Worm (Caenorhabditis elegans): Measurements from ENCODE around the gene K06H7.7.

The K06H7.7 gene

DNA sequence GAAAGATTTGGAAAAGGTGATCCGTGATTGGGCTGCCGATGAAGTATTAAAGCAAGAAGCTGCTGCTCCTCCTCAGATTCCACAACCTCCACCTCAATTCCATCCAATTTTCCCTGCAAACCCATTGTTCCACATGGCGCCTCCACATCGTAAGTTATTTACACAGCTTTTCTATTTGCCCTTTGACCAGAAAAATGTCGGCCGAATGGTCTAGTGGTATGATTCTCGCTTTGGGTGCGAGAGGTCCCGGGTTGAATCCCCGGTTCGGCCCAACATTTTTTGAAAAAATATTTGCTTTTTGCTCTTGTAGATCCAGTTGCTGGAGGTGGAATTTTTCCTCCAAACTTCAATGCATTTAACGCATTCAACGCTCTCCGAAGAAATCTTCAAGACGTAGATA is 16.1 kb downstream of the K06H7.7 start:
- TF ChIP-seq unc-30 (tag; optimal IDR thresholded peaks at IDR 0.05) (no peak), rnt-1 (tag; optimal IDR thresholded peaks at IDR 0.05) (peak; percentile 36), lsy-2 (tag; optimal IDR thresholded peaks at IDR 0.05) (peak in 1 of 2 experiments; percentile 12), efl-1 (optimal IDR thresholded peaks at IDR 0.05) (peak in 1 of 2 experiments; percentile 15), efl-1 (GFP tag; optimal IDR thresholded peaks at IDR 0.05 in 1 of 2) (no peak), nhr-19 (GFP tag; conservative IDR thresholded peaks at IDR 0.05) (0 out of 2 replicates have a peak, but pooled peaks have one; percentile 11), snpc-4 (tag; optimal IDR thresholded peaks at IDR 0.05) (peak; percentile 5)

DNA sequence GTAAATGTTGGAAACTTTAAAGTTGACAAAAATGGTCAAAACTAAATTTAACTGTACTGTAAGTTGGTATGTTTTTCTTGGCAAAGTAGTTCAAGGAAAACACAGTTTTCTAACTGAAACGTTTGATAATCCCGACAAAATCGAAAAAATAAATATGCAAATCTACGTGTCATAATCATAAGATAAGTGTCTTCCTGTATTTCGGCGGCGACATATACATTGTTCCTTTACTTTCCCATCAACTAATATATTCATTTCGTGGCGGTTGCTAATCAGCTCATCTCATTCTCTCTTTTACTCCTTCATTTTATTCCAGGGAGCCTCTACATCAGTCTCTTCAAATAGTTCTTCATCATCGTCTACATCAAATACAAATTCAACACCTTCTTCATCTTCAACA is 17.5 kb downstream of the K06H7.7 start:
- TF ChIP-seq zag-1 (tag; optimal IDR thresholded peaks at IDR 0.05) (no peak), fkh-10 (GFP tag; optimal IDR thresholded peaks at IDR 0.05) (no peak), alr-1 (tag; optimal IDR thresholded peaks at IDR 0.05; ENCODE audit: borderline replicate concordance) (no peak), nhr-11 (tag; optimal IDR thresholded peaks at IDR 0.05) (no peak), isw-1 (GFP tag; IDR thresholded peaks at IDR 0.05) (no peak), ceh-82 (tag; optimal IDR thresholded peaks at IDR 0.05) (no peak), pax-3 (tag; optimal IDR thresholded peaks at IDR 0.05) (no peak), tlp-1 (tag; optimal IDR thresholded peaks at IDR 0.05) (no peak), nhr-71 (tag; optimal IDR thresholded peaks at IDR 0.05) (no peak), grh-1 (GFP tag; IDR thresholded peaks at IDR 0.05) (no peak)

DNA sequence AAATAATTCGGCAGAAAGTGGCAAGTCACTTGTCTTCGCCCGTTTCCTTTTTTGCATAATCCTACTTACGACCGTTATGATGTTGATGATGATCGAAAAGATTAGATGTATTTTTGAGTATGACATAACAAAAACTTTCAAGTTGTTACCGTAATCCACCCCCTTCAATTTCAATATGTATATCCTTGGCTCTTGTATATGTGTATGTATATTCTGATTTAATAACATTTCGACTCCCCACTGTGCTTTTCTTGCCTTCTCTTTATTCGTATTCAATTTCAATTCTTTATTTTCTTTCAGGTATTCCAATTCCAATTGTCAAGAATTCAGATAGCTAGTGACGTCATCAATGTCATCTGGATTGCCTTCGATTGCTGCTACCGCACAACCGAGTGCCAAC is 18.3 kb downstream of the K06H7.7 start, which contains the start of gene pros-1:
Gene pros-1 (plus strand): TSS at position 301 of the 400 bp plus-strand sequence.
- no peak for TF ChIP-seq mab-9 (GFP tag; IDR thresholded peaks at IDR 0.05)
- TF ChIP-seq lsy-2 (tag; optimal IDR thresholded peaks at IDR 0.05) = no peak
- TF ChIP-seq ceh-88 (GFP tag; IDR thresholded peaks at IDR 0.05) = no peak
- no peak for TF ChIP-seq unc-62 (GFP tag; optimal IDR thresholded peaks at IDR 0.05)

DNA sequence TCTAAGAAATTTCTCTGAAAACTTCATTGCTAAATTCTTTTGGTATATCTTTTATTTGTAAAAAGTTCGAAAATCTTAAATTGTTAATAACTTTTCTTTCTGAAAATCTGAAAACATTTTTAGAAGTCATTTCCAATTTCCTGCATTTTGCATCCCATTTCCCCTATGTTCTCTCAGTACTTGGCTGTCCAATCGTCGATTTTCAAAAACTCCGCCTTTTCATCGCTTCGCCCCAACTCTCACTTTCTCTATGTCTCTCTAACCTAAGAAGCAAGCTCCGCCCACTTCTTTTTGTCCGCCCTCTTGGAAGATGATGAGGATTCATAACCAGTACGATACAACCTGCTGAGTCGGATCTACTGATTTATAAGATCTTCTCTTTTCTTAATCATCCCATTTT is 20.2 kb downstream of the K06H7.7 start:
- TF ChIP-seq blmp-1 (tag; optimal IDR thresholded peaks at IDR 0.05) = peak; percentile 65
- TF ChIP-seq fkh-8 (tag; optimal IDR thresholded peaks at IDR 0.05) = no peak
- no peak for TF ChIP-seq fkh-4 (tag; optimal IDR thresholded peaks at IDR 0.05; ENCODE audit: borderline replicate concordance)
- peak; percentile 17 for TF ChIP-seq snu-23 (GFP tag; optimal IDR thresholded peaks at IDR 0.05)
- peak in 1 of 2 experiments; percentile 50 for TF ChIP-seq lsy-2 (tag; optimal IDR thresholded peaks at IDR 0.05)

DNA sequence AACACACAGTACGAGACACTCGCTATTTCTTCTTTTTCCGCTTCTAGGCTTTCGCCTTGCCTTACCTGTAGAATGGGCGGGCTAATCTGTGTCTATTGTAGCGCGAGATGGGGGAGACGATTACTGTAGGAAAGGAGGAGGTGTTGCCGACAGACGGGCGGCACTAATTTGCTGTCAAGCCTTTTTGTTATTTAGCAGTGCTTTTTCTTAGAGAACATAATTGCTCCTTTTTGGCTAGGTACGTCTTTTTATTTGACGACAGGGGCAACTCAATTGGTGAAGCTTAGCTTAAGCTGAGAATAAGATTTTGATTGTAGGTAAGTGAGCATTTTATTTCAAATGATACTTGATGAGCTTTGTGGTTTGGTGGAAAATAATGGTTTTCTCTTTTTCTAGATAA is 21.6 kb downstream of the K06H7.7 start:
- no peak for TF ChIP-seq F16B12.6 (tag; optimal IDR thresholded peaks at IDR 0.05)
- no peak for TF ChIP-seq tbx-2 (tag; optimal IDR thresholded peaks at IDR 0.05)
- TF ChIP-seq zip-4 (GFP tag; optimal IDR thresholded peaks at IDR 0.05) = no peak
- no peak for TF ChIP-seq jun-1 (tag; optimal IDR thresholded peaks at IDR 0.05)
- TF ChIP-seq ceh-8 (GFP tag; optimal IDR thresholded peaks at IDR 0.05) = no peak
- TF ChIP-seq nhr-47 (tag; optimal IDR thresholded peaks at IDR 0.05) = no peak
- no peak for TF ChIP-seq lsy-2 (tag; optimal IDR thresholded peaks at IDR 0.05)
- no peak for TF ChIP-seq unc-98 (GFP tag; IDR thresholded peaks at IDR 0.05)
- TF ChIP-seq fos-1 (tag; optimal IDR thresholded peaks at IDR 0.05) = no peak
- TF ChIP-seq nhr-237 (tag; optimal IDR thresholded peaks at IDR 0.05) = no peak
- TF ChIP-seq lin-39 (tag; optimal IDR thresholded peaks at IDR 0.05) = no peak
- TF ChIP-seq pag-3 (tag; optimal IDR thresholded peaks at IDR 0.05; ENCODE audit: borderline replicate concordance, insufficient read depth) = no peak
- TF ChIP-seq aha-1 (tag; optimal IDR thresholded peaks at IDR 0.05) = no peak
